Fruit fly (Drosophila melanogaster) whole organism, embryonic: ENCODE data around the gene Dhc64C.

ENCODE experiments used
- Adf1 ChIP-seq: fragments of 200-800 bp; sonication (Bioruptor generic); IDR thresholded peaks from 2 replicates; pipeline ENCODE4 v1.3.6; 2022; ENCODE audit warnings: missing biosample characterization, missing genetic modification characterization
- CG11398 ChIP-seq: fragments of 200-800 bp; sonication (Bioruptor generic); optimal IDR thresholded peaks from 2 replicates; lab custom pipeline; 2016; ENCODE audit warnings: missing biosample characterization, missing genetic modification characterization
- CG6813 ChIP-seq: fragments of 200-800 bp; sonication (Bioruptor generic); optimal IDR thresholded peaks from 2 replicates; lab custom pipeline; 2017; ENCODE audit warnings: missing biosample characterization, missing genetic modification characterization, mild to moderate bottlenecking, moderate library complexity, missing genetic modification reagents
- CG7357 ChIP-seq: fragments of 200-800 bp; sonication (Bioruptor generic); IDR thresholded peaks from 3 replicates; pipeline ENCODE4 v1.3.6; 2022; ENCODE audit warnings: missing biosample characterization, missing genetic modification characterization
- D19A ChIP-seq: fragments of 200-800 bp; optimal IDR thresholded peaks from 3 replicates; lab custom pipeline; 2019; ENCODE audit warnings: missing biosample characterization, mild to moderate bottlenecking, missing genetic modification characterization, moderate library complexity
- Dfd ChIP-seq, 2 experiments: fragments of >200 bp; optimal IDR thresholded peaks; 2 replicates each; lab custom pipeline; 2017; ENCODE audit warnings: missing biosample characterization in 2 of 2, missing genetic modification characterization in 2 of 2
- Hsf ChIP-seq: fragments of 200-800 bp; sonication (Bioruptor generic); optimal IDR thresholded peaks from 3 replicates; lab custom pipeline; 2016; ENCODE audit warnings: missing biosample characterization, missing genetic modification characterization
- Ptx1 ChIP-seq: fragments of 200-800 bp; sonication (Bioruptor generic); IDR thresholded peaks from 2 replicates; pipeline ENCODE4 v1.3.6; 2022; ENCODE audit warnings: missing biosample characterization, missing genetic modification characterization
- Tbp ChIP-seq: fragments of >200 bp; optimal IDR thresholded peaks from 2 replicates; lab custom pipeline; 2018; ENCODE audit warnings: missing biosample characterization, missing genetic modification characterization
- fd96Cb ChIP-seq: fragments of 200-800 bp; sonication (Bioruptor generic); optimal IDR thresholded peaks from 2 replicates; lab custom pipeline; 2018; ENCODE audit warnings: missing biosample characterization, mild to moderate bottlenecking, missing genetic modification characterization, moderate library complexity
- gt ChIP-seq: fragments of 200-800 bp; sonication (Bioruptor generic); IDR thresholded peaks from 2 replicates; pipeline ENCODE4 v1.3.6; 2022; ENCODE audit warnings: missing biosample characterization, missing genetic modification characterization

dm6 chr3L:4833491-4833890 is 8.0 kb upstream of the Dhc64C start, which contains the start of gene CG13708:
- TF ChIP-seq Adf1 (GFP tag; lab: Robert Waterston, UW), result no peak
- TF ChIP-seq Tbp (GFP tag; lab: Kevin White, UChicago), result no peak
- no peak for TF ChIP-seq Hsf
- TF ChIP-seq Dfd (GFP tag; optimal IDR thresholded peaks at IDR 0.05; lab: Kevin White, UChicago), result no peak
- TF ChIP-seq CG11398 (GFP tag; lab: Kevin White, UChicago), result no peak
- TF ChIP-seq CG6813 (GFP tag; lab: Kevin White, UChicago), result no peak
- no peak for TF ChIP-seq gt (GFP tag; lab: Robert Waterston, UW)
- no peak for TF ChIP-seq CG7357 (GFP tag; lab: Robert Waterston, UW)
- TF ChIP-seq D19A (tag; lab: Kevin White, UChicago), result no peak
- no peak for TF ChIP-seq fd96Cb (tag; lab: Kevin White, UChicago)
- TF ChIP-seq Ptx1 (GFP tag; lab: Robert Waterston, UW), result no peak
